Worm (Caenorhabditis elegans) whole organism, young adult: ENCODE results near the gene fut-4.
A peak's percentile ranks its signal among the peaks of the same experiment; 100 is the strongest.

Experiments
- B0035.1 ChIP-seq: sonication (generic microtip); optimal IDR thresholded peaks from 2 replicates; lab custom pipeline; 2016; ENCODE audit warnings: missing genetic modification characterization, mild to moderate bottlenecking, missing compliant biosample characterization, missing genotype, missing genetic modification reagents
- B0261.1 ChIP-seq: sonication (generic microtip); optimal IDR thresholded peaks from 2 replicates; lab custom pipeline; 2016; ENCODE audit warnings: mild to moderate bottlenecking, missing genetic modification characterization, moderate library complexity, missing compliant biosample characterization
- C06A6.2 ChIP-seq: fragments of 200-800 bp; sonication (Bioruptor generic); conservative IDR thresholded peaks from 2 replicates; pipeline ENCODE4 v1.3.6; 2022; ENCODE audit warnings: missing genetic modification characterization, missing compliant biosample characterization
- F52B5.7 ChIP-seq: sonication (generic microtip); optimal IDR thresholded peaks from 2 replicates; lab custom pipeline; 2016; ENCODE audit warnings: mild to moderate bottlenecking, missing genetic modification characterization, missing compliant biosample characterization
- Y53G8AR.9 ChIP-seq: fragments of 200-800 bp; sonication (Bioruptor generic); conservative IDR thresholded peaks from 2 replicates; pipeline ENCODE4 v1.3.6; 2022; ENCODE audit warnings: missing genetic modification reagents, missing genetic modification characterization, missing compliant biosample characterization
- Y56A3A.18 ChIP-seq: fragments of 200-800 bp; sonication (Bioruptor generic); IDR thresholded peaks from 2 replicates; pipeline ENCODE4 v1.3.6; 2022; ENCODE audit warnings: missing genetic modification reagents, missing genetic modification characterization, missing compliant biosample characterization
- Y67H2A.10 ChIP-seq: fragments of 200-800 bp; sonication (Bioruptor generic); conservative IDR thresholded peaks from 2 replicates; pipeline ENCODE4 v1.3.6; 2022; ENCODE audit warnings: missing genetic modification reagents, missing genetic modification characterization, missing compliant biosample characterization
- Y79H2A.3 ChIP-seq: fragments of 200-800 bp; sonication (Bioruptor generic); conservative IDR thresholded peaks from 2 replicates; pipeline ENCODE4 v1.3.6; 2022; ENCODE audit warnings: missing genetic modification reagents, missing genetic modification characterization, missing compliant biosample characterization
- bed-2 ChIP-seq: fragments of 200-800 bp; sonication (Bioruptor generic); IDR thresholded peaks from 2 replicates; pipeline ENCODE4 v1.3.6; 2022; ENCODE audit warnings: missing genetic modification reagents, missing genetic modification characterization, missing compliant biosample characterization
- cebp-1 ChIP-seq, 2 experiments: fragments of 200-800 bp in 1 of 2; sonication (Bioruptor generic) in 1 of 2; sonication (generic microtip) in 1 of 2; IDR thresholded peaks in 1 of 2; optimal IDR thresholded peaks in 1 of 2; 2 replicates each; pipeline versions ENCODE4 v1.3.6 to Lab custom; 2017 to 2022; ENCODE audit warnings: missing compliant biosample characterization in 2 of 2, missing genetic modification characterization in 2 of 2, mild to moderate bottlenecking in 1 of 2, missing genetic modification reagents in 1 of 2, moderate library complexity in 1 of 2
- cebp-2 ChIP-seq: fragments of 200-800 bp; sonication (Bioruptor generic); IDR thresholded peaks from 2 replicates; pipeline ENCODE4 v1.3.6; 2022; ENCODE audit warnings: missing genetic modification characterization, missing compliant biosample characterization
- ceh-100 ChIP-seq: fragments of 200-800 bp; sonication (Bioruptor generic); IDR thresholded peaks from 2 replicates; pipeline ENCODE4 v1.3.6; 2022; ENCODE audit warnings: missing genetic modification reagents, missing genetic modification characterization, missing compliant biosample characterization
- hlh-26 ChIP-seq: fragments of 200-800 bp; sonication (Bioruptor generic); conservative IDR thresholded peaks from 2 replicates; pipeline ENCODE4 v1.3.6; 2022; ENCODE audit warnings: missing genetic modification reagents, missing genetic modification characterization, missing compliant biosample characterization
- hmg-1.2 ChIP-seq: fragments of 200-800 bp; sonication (Bioruptor generic); IDR thresholded peaks from 2 replicates; pipeline ENCODE4 v1.3.6; 2022; ENCODE audit warnings: missing genetic modification reagents, missing genetic modification characterization, missing compliant biosample characterization
- let-526 ChIP-seq: fragments of 200-800 bp; sonication (Bioruptor generic); IDR thresholded peaks from 2 replicates; pipeline ENCODE4 v1.3.6; 2022; ENCODE audit warnings: missing genetic modification reagents, missing genetic modification characterization, missing compliant biosample characterization
- lir-1 ChIP-seq: fragments of 200-800 bp; sonication (Bioruptor generic); conservative IDR thresholded peaks from 2 replicates; pipeline ENCODE4 v1.3.6; 2022; ENCODE audit warnings: missing genetic modification reagents, missing genetic modification characterization, missing compliant biosample characterization
- lsl-1 ChIP-seq: fragments of 200-800 bp; sonication (Bioruptor generic); optimal IDR thresholded peaks from 2 replicates; lab custom pipeline; 2018; ENCODE audit warnings: mild to moderate bottlenecking, missing genetic modification characterization, moderate library complexity, missing compliant biosample characterization
- madf-10 ChIP-seq: sonication (generic microtip); optimal IDR thresholded peaks from 2 replicates; lab custom pipeline; 2016; ENCODE audit warnings: mild to moderate bottlenecking, missing genetic modification characterization, missing compliant biosample characterization
- madf-3 ChIP-seq: fragments of 200-800 bp; sonication (Bioruptor generic); IDR thresholded peaks from 2 replicates; pipeline ENCODE4 v1.3.6; 2022; ENCODE audit warnings: missing genetic modification reagents, missing genetic modification characterization, missing compliant biosample characterization
- mcd-1 ChIP-seq: fragments of 200-800 bp; sonication (Bioruptor generic); IDR thresholded peaks from 2 replicates; pipeline ENCODE4 v1.3.6; 2022; ENCODE audit warnings: missing genetic modification reagents, missing genetic modification characterization, missing compliant biosample characterization
- nfya-1 ChIP-seq: sonication (generic microtip); optimal IDR thresholded peaks from 2 replicates; lab custom pipeline; 2017; ENCODE audit warnings: antibody characterized with exemption, missing compliant biosample characterization, missing genetic modification characterization, borderline replicate concordance; ENCODE audit not compliant: insufficient read depth
- nfya-2 ChIP-seq: fragments of 200-800 bp; sonication (Bioruptor generic); IDR thresholded peaks from 2 replicates; pipeline ENCODE4 v1.3.6; 2022; ENCODE audit warnings: missing genetic modification reagents, missing genetic modification characterization, missing compliant biosample characterization
- nhr-120 ChIP-seq: fragments of 200-800 bp; sonication (Bioruptor generic); IDR thresholded peaks from 2 replicates; pipeline ENCODE4 v1.3.6; 2022; ENCODE audit warnings: missing genetic modification characterization, missing compliant biosample characterization
- nhr-27 ChIP-seq: fragments of 200-800 bp; sonication (Bioruptor generic); optimal IDR thresholded peaks from 2 replicates; lab custom pipeline; 2018; ENCODE audit warnings: mild to moderate bottlenecking, missing genetic modification characterization, moderate library complexity, missing compliant biosample characterization
- nhr-80 ChIP-seq: sonication (generic microtip); optimal IDR thresholded peaks from 2 replicates; lab custom pipeline; 2016; ENCODE audit warnings: missing genetic modification characterization, missing compliant biosample characterization
- rcor-1 ChIP-seq: fragments of 200-800 bp; sonication (Bioruptor generic); IDR thresholded peaks from 2 replicates; pipeline ENCODE4 v1.3.6; 2022; ENCODE audit warnings: missing genetic modification reagents, missing genetic modification characterization, missing compliant biosample characterization
- snpc-1.1 ChIP-seq: sonication (generic microtip); optimal IDR thresholded peaks from 2 replicates; lab custom pipeline; 2017; ENCODE audit warnings: missing genetic modification characterization, mild to moderate bottlenecking, missing compliant biosample characterization, antibody characterized with exemption, moderate library complexity, missing genotype, missing genetic modification reagents; ENCODE audit not compliant: insufficient read depth
- snpc-4 ChIP-seq, 5 experiments: fragments of 150-350 bp in 1 of 5; sonication (generic microtip) in 4 of 5; optimal IDR thresholded peaks; 2 replicates each; lab custom pipeline; 2014 to 2018; ENCODE audit warnings: missing genetic modification characterization in 5 of 5, missing biosample characterization in 3 of 5, antibody characterized with exemption in 2 of 5, mild to moderate bottlenecking in 2 of 5, missing compliant biosample characterization in 2 of 5, missing genotype in 2 of 5, moderate library complexity in 2 of 5, missing genetic modification reagents in 1 of 5
- tbp1 ChIP-seq: fragments of 200-800 bp; sonication (Bioruptor generic); optimal IDR thresholded peaks from 2 replicates; lab custom pipeline; 2018; ENCODE audit warnings: mild to moderate bottlenecking, missing genetic modification characterization, missing compliant biosample characterization
- zfh-2 ChIP-seq: fragments of 200-800 bp; sonication (Bioruptor generic); conservative IDR thresholded peaks from 2 replicates; pipeline ENCODE4 v1.3.6; 2022; ENCODE audit warnings: missing genetic modification reagents, missing genetic modification characterization, missing compliant biosample characterization
- zim-3 ChIP-seq: sonication (generic microtip); optimal IDR thresholded peaks from 2 replicates; lab custom pipeline; 2017; ENCODE audit warnings: mild to moderate bottlenecking, missing genetic modification characterization, moderate library complexity, missing compliant biosample characterization
- ztf-18 ChIP-seq: sonication (generic microtip); optimal IDR thresholded peaks from 2 replicates; lab custom pipeline; 2016; ENCODE audit warnings: missing genotype, mild to moderate bottlenecking, missing genetic modification characterization, missing compliant biosample characterization
- ztf-22 ChIP-seq: fragments of 200-800 bp; sonication (Bioruptor generic); optimal IDR thresholded peaks from 2 replicates; lab custom pipeline; 2018; ENCODE audit warnings: mild to moderate bottlenecking, missing genetic modification characterization, moderate library complexity, missing compliant biosample characterization
- ztf-6 ChIP-seq: fragments of 200-800 bp; sonication (Bioruptor generic); IDR thresholded peaks from 2 replicates; pipeline ENCODE4 v1.3.6; 2022; ENCODE audit warnings: missing genetic modification reagents, missing genetic modification characterization, missing compliant biosample characterization

The fut-4 gene

DNA sequence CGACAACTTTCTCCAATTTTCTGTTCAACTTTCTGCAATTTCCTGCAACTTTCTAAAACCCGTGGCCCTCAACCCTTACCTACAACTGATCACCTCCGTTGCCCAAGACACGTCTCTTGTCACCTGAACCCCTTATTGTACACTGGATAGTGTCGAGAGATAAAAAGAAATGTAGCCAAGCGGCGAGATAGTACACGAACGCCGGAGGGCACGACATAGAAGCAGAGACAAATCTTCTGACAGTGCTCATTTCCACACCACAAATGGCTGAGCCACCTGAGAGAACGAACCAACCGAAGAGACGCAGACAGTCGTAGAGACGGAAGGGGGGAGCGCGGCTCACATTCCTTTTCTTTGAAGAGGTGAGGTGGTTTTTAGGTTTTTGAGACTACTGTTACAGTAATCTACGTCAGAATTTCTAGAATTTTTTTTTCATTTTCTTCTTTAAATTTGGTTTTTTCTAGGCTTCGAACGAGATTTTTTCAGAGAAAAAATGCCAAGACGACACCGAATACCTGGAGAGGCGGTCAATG is 14.6 kb downstream of the fut-4 start, which contains the start of gene K12H6.12:
Gene K12H6.12, plus strand, starts transcription at position 483 of the 533 bp plus-strand sequence.
- TF ChIP-seq Y67H2A.10 (GFP tag; lab: Robert Waterston, UW) (no peak), madf-3 (GFP tag; lab: Robert Waterston, UW) (no peak), cebp-2 (GFP tag; lab: Robert Waterston, UW) (no peak), lsl-1 (GFP tag; lab: Kevin White, UChicago) (no peak), B0261.1 (tag; lab: Kevin White, UChicago) (no peak), hmg-1.2 (GFP tag; lab: Robert Waterston, UW) (peak; percentile 80), C06A6.2 (no peak), ztf-6 (GFP tag; lab: Robert Waterston, UW) (no peak), B0035.1 (tag; lab: Kevin White, UChicago) (no peak), nfya-1 (tag; lab: Kevin White, UChicago) (no peak), bed-2 (GFP tag; lab: Robert Waterston, UW) (no peak), Y56A3A.18 (no peak), let-526 (GFP tag; lab: Robert Waterston, UW) (no peak), nfya-2 (GFP tag; lab: Robert Waterston, UW) (no peak), zfh-2 (0 out of 2 replicates have a peak, but pooled peaks have one; percentile 43), F52B5.7 (tag; lab: Kevin White, UChicago) (no peak), Y79H2A.3 (GFP tag; lab: Robert Waterston, UW) (no peak)

DNA sequence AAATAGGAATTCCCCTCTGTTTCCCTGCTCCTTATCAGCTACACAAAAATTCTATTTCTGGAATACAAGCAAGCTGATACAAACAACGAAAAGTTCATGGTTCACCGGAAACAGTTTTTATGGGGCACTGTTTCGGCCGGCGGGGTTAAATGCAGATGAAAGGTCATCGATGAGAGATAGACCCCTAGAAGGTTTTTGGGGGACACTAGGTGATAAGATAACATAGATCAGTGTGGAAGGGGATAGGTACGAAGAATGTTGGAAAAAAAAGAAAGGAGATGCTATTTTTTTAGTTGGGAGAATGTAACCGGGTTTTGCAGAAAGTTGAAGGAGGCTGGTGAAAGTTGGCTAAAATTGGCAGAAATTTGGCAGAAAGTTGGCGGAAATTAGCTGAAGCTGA is 16.8 kb downstream of the fut-4 start:
- no peak for TF ChIP-seq ztf-18 (tag; lab: Kevin White, UChicago)
- TF ChIP-seq snpc-1.1 = no peak
- no peak for TF ChIP-seq ztf-22
- TF ChIP-seq hlh-26 (GFP tag; lab: Robert Waterston, UW) = no peak
- TF ChIP-seq ztf-6 (GFP tag; lab: Robert Waterston, UW) = no peak
- TF ChIP-seq Y56A3A.18 = no peak
- TF ChIP-seq snpc-4 (GFP tag; optimal IDR thresholded peaks at IDR 0.05; lab: Kevin White, UChicago) = no peak
- TF ChIP-seq snpc-4 (tag; optimal IDR thresholded peaks at IDR 0.05; lab: Kevin White, UChicago) = no peak
- no peak for TF ChIP-seq madf-10 (tag; lab: Kevin White, UChicago)
- no peak for TF ChIP-seq nhr-120 (GFP tag; lab: Robert Waterston, UW)
- TF ChIP-seq lir-1 (GFP tag; lab: Robert Waterston, UW) = no peak
- no peak for TF ChIP-seq rcor-1

DNA sequence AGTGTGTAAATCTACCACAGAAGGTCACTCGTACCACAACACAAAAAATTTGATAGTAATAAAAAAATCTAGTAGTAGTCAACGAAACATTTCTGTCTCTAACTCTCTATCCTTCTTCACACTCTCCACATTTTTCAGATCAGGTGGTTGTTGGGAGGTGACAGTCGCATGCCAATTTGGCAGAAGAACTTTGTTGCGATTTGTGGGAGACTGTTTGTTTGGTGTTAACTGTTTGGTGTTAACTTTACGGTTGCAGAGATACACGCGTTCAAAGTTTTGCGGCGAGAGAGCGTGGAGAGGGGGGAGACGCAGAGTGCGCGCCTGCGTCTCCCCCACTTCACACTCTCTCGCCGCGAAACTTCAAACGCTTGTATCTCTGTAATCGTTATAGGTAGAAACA is 17.4 kb downstream of the fut-4 start:
- peak; percentile 10; the same call in 1 of the 2 replicates for TF ChIP-seq ceh-100 (GFP tag; lab: Robert Waterston, UW)
- TF ChIP-seq let-526 (GFP tag; lab: Robert Waterston, UW) = 0 out of 2 replicates have a peak, but pooled peaks have one; percentile 30
- TF ChIP-seq mcd-1 (GFP tag; lab: Robert Waterston, UW) = 0 out of 2 replicates have a peak, but pooled peaks have one; percentile 25
- TF ChIP-seq nhr-80 (tag; lab: Kevin White, UChicago) = peak; percentile 65
- TF ChIP-seq hmg-1.2 (GFP tag; lab: Robert Waterston, UW) = peak; percentile 81
- TF ChIP-seq zim-3 (tag; lab: Kevin White, UChicago) = no peak
- TF ChIP-seq tbp1 = no peak
- no peak for TF ChIP-seq cebp-1 (GFP tag; IDR thresholded peaks at IDR 0.05; lab: Robert Waterston, UW)
- peak; percentile 46 for TF ChIP-seq cebp-1 (tag; optimal IDR thresholded peaks at IDR 0.05; lab: Kevin White, UChicago)
- no peak for TF ChIP-seq nhr-27 (tag; lab: Kevin White, UChicago)
- TF ChIP-seq Y53G8AR.9 = 0 out of 2 replicates have a peak, but pooled peaks have one; percentile 29
- TF ChIP-seq, all 124 proteins: peak for 7
